Worm (Caenorhabditis elegans) whole organism, early embryonic: ENCODE data around the gene ram-5.
"Not testable (repeated sequence)": the region's sequence is repeated elsewhere in the genome, so short reads cannot be mapped to it uniquely, and the experiment has no call there.

Source experiments
- B0310.2 ChIP-seq: sonication (generic microtip); optimal IDR thresholded peaks from 2 replicates; lab custom pipeline; 2016; ENCODE audit warnings: mild to moderate bottlenecking, missing genetic modification characterization, missing compliant biosample characterization
- F13C5.2 ChIP-seq: sonication (generic microtip); optimal IDR thresholded peaks from 2 replicates; lab custom pipeline; 2017; ENCODE audit warnings: mild to moderate bottlenecking, missing genetic modification characterization, inconsistent platforms, missing compliant biosample characterization
- aly-1 ChIP-seq: sonication (generic microtip); optimal IDR thresholded peaks from 2 replicates; lab custom pipeline; 2016; ENCODE audit warnings: missing genetic modification characterization, missing compliant biosample characterization
- ama-1 ChIP-seq: fragments of 150-350 bp; optimal IDR thresholded peaks from 2 replicates; lab custom pipeline; 2014
- ceh-13 ChIP-seq: fragments of 200-800 bp; sonication (Bioruptor generic); optimal IDR thresholded peaks from 2 replicates; lab custom pipeline; 2018; ENCODE audit warnings: mild to moderate bottlenecking, missing genetic modification characterization, missing compliant biosample characterization
- ceh-36 ChIP-seq: sonication (generic microtip); optimal IDR thresholded peaks from 2 replicates; lab custom pipeline; 2016; ENCODE audit warnings: missing genetic modification characterization, inconsistent platforms, missing compliant biosample characterization
- ets-7 ChIP-seq: sonication (generic microtip); optimal IDR thresholded peaks from 2 replicates; lab custom pipeline; 2016; ENCODE audit warnings: missing genotype, missing genetic modification characterization, missing compliant biosample characterization
- flt-1 ChIP-seq: fragments of 200-800 bp; sonication (Bioruptor generic); IDR thresholded peaks from 2 replicates; pipeline ENCODE4 v1.3.6; 2022; ENCODE audit warnings: missing genetic modification characterization, missing compliant biosample characterization
- hmbx-1 ChIP-seq: sonication (generic microtip); optimal IDR thresholded peaks from 2 replicates; lab custom pipeline; 2016; ENCODE audit warnings: mild to moderate bottlenecking, missing genetic modification characterization, missing compliant biosample characterization
- hmg-4 ChIP-seq: fragments of 200-800 bp; sonication (Bioruptor generic); optimal IDR thresholded peaks from 2 replicates; lab custom pipeline; 2018; ENCODE audit warnings: mild to moderate bottlenecking, missing genetic modification characterization, missing compliant biosample characterization
- hnd-1 ChIP-seq: sonication (generic microtip); optimal IDR thresholded peaks from 2 replicates; lab custom pipeline; 2016; ENCODE audit warnings: missing genetic modification characterization, missing compliant biosample characterization
- pes-1 ChIP-seq: fragments of 200-800 bp; sonication (Bioruptor generic); IDR thresholded peaks from 2 replicates; pipeline ENCODE4 v1.3.6; 2022; ENCODE audit warnings: missing genetic modification reagents, missing genetic modification characterization, missing compliant biosample characterization
- scrt-1 ChIP-seq: fragments of 200-800 bp; sonication (Bioruptor generic); IDR thresholded peaks from 2 replicates; pipeline ENCODE4 v1.3.6; 2022; ENCODE audit warnings: missing genetic modification characterization, missing compliant biosample characterization
- sea-1 ChIP-seq: fragments of 200-800 bp; sonication (Bioruptor generic); conservative IDR thresholded peaks from 2 replicates; pipeline ENCODE4 v1.3.6; 2022; ENCODE audit warnings: missing genetic modification characterization, missing compliant biosample characterization
- tbx-11 ChIP-seq: fragments of 200-800 bp; sonication (Bioruptor generic); IDR thresholded peaks from 2 replicates; pipeline ENCODE4 v1.3.6; 2022; ENCODE audit warnings: missing genetic modification characterization, missing compliant biosample characterization
- tbx-37 ChIP-seq: fragments of 200-800 bp; sonication (Bioruptor generic); conservative IDR thresholded peaks from 2 replicates; pipeline ENCODE4 v1.3.6; 2022; ENCODE audit warnings: missing genetic modification reagents, missing genetic modification characterization, missing compliant biosample characterization
- tra-4 ChIP-seq: sonication (generic microtip); optimal IDR thresholded peaks from 2 replicates; lab custom pipeline; 2017; ENCODE audit warnings: missing genetic modification characterization, missing compliant biosample characterization

Gene ram-5

ce11 chrX:14516560-14516959 is 33.4 kb upstream of the ram-5 start, which contains the start of gene D1025.10:
Gene D1025.10, plus strand, starts transcription at chrX:14516860.
- TF ChIP-seq ets-7 (no peak), ama-1 (lab: Kevin White, UChicago) (no peak), scrt-1 (GFP tag; lab: Robert Waterston, UW) (no peak)

DNA sequence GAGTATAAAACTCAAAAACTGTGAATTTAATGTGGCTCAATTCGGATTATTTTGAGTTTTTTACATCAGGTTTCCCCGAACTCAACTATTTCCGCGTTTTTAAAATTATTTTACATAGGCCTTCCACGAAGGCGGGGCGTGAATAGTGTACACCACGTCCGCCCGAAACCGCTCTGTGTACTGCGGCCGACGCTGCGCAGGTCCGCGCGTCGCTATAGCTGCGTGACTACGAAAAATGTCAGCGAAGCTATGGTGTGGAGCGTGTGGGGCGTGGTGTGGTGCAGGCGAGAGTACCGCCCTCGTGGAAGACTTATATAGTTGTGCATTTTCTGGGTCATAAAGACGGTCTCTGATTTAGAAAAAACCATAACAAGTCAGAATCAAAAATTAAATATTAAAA is 32.1 kb upstream of the ram-5 start:
- TF ChIP-seq hmg-4 (GFP tag; lab: Kevin White, UChicago) (no peak), hnd-1 (tag; lab: Kevin White, UChicago) (no peak), tbx-11 (GFP tag; lab: Robert Waterston, UW) (no peak), scrt-1 (GFP tag; lab: Robert Waterston, UW) (no peak), ceh-13 (no peak), tbx-37 (GFP tag; lab: Robert Waterston, UW) (no peak), aly-1 (tag; lab: Kevin White, UChicago) (no peak), ets-7 (no peak), ceh-36 (no peak), flt-1 (GFP tag; lab: Robert Waterston, UW) (no peak), tra-4 (tag; lab: Kevin White, UChicago) (no peak), sea-1 (GFP tag; lab: Robert Waterston, UW) (no peak)

ce11 chrX:14520463-14520862 is 29.5 kb upstream of the ram-5 start, which contains the start of gene D1025.1:
Gene D1025.1, plus strand, starts transcription at chrX:14520763.
- TF ChIP-seq ceh-13 (no peak), hmg-4 (GFP tag; lab: Kevin White, UChicago) (no peak), sea-1 (GFP tag; lab: Robert Waterston, UW) (no peak), flt-1 (GFP tag; lab: Robert Waterston, UW) (no peak), tbx-37 (GFP tag; lab: Robert Waterston, UW) (no peak), ets-7 (no peak), aly-1 (tag; lab: Kevin White, UChicago) (no peak), pes-1 (GFP tag; lab: Robert Waterston, UW) (no peak), tra-4 (tag; lab: Kevin White, UChicago) (no peak), B0310.2 (tag; lab: Kevin White, UChicago) (no peak), ceh-36 (no peak), ama-1 (lab: Kevin White, UChicago) (no peak), scrt-1 (GFP tag; lab: Robert Waterston, UW) (no peak), F13C5.2 (tag; lab: Kevin White, UChicago) (no peak), tbx-11 (GFP tag; lab: Robert Waterston, UW) (no peak), hnd-1 (tag; lab: Kevin White, UChicago) (no peak)

DNA sequence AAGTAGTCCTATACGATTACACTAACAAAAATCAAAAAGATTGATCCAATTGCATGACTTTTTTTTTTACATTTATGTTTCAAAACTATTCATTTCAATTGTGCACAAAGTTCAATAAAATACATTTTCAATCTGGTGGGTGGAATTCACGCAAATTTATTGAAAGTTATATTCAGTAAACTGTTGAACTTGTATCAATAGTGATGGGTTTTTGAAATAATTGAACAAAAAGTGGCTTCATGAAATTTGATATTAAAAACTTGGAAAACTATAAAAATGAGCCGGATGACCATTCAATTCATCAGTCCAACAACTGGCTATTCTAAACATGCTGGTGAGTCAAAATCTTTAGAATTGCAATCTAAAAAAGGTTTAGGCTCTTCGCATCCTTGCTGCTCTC is 26.7 kb upstream of the ram-5 start, which contains the start of gene nspc-16:
Gene nspc-16 (plus strand): TSS at position 301 of the 400 bp plus-strand sequence.
- no peak for TF ChIP-seq B0310.2 (tag; lab: Kevin White, UChicago)
- TF ChIP-seq aly-1 (tag; lab: Kevin White, UChicago), result no peak
- no peak for TF ChIP-seq tbx-11 (GFP tag; lab: Robert Waterston, UW)
- no peak for TF ChIP-seq pes-1 (GFP tag; lab: Robert Waterston, UW)
- no peak for TF ChIP-seq flt-1 (GFP tag; lab: Robert Waterston, UW)
- TF ChIP-seq hnd-1 (tag; lab: Kevin White, UChicago), result no peak
- no peak for TF ChIP-seq F13C5.2 (tag; lab: Kevin White, UChicago)
- no peak for TF ChIP-seq ceh-13
- TF ChIP-seq tbx-37 (GFP tag; lab: Robert Waterston, UW), result no peak
- no peak for TF ChIP-seq sea-1 (GFP tag; lab: Robert Waterston, UW)
- TF ChIP-seq hmg-4 (GFP tag; lab: Kevin White, UChicago), result no peak
- no peak for TF ChIP-seq ets-7
- TF ChIP-seq ceh-36, result no peak
- no peak for TF ChIP-seq scrt-1 (GFP tag; lab: Robert Waterston, UW)

- TF ChIP-seq tbx-37, sea-1, scrt-1 (GFP tag; lab: Robert Waterston, UW): not testable (repeated sequence)
Measured at ce11 chrX:14525081-14525324, 24.9 kb upstream of the ram-5 start, which contains the start of gene nspc-17. Gene nspc-17, minus strand, starts transcription at chrX:14525181.

- TF ChIP-seq tbx-37 (GFP tag; lab: Robert Waterston, UW) (peak; percentile 60), flt-1 (GFP tag; lab: Robert Waterston, UW) (0 out of 2 replicates have a peak, but pooled peaks have one; percentile 8), ceh-13 (peak; percentile 39), tbx-11 (GFP tag; lab: Robert Waterston, UW) (no peak), hmg-4 (GFP tag; lab: Kevin White, UChicago) (peak; percentile 95), F13C5.2 (tag; lab: Kevin White, UChicago) (peak; percentile 98), hnd-1 (tag; lab: Kevin White, UChicago) (no peak), ceh-36 (peak; percentile 8), sea-1 (GFP tag; lab: Robert Waterston, UW) (peak; percentile 79)
Measured at ce11 chrX:14525325-14526305, 24.3 kb upstream of the ram-5 start.

DNA sequence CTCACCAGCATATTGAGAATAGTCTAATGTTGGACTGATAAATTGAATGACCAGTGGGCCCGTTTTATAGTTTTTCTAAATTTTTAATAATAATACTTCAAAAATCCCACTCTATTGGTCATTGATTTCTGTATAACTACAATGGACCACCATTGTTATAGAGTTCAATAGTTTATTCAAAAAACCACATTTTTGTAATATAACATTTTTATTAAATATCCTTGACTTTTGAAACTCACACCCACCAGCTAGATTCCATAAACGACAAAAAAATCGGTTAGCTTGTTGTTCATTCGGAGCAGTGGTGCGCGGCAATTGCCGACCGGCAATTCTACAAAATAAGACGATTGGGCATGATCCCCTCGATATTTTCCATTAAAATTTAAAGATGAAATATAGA is 22.4 kb upstream of the ram-5 start, which contains the start of gene nspc-18:
Gene nspc-18 (minus strand): TSS at position 101 of the 400 bp plus-strand sequence.
- TF ChIP-seq scrt-1 (GFP tag; lab: Robert Waterston, UW) (no peak), B0310.2 (tag; lab: Kevin White, UChicago) (no peak), hmg-4 (GFP tag; lab: Kevin White, UChicago) (no peak), hmbx-1 (no peak), F13C5.2 (tag; lab: Kevin White, UChicago) (no peak), sea-1 (GFP tag; lab: Robert Waterston, UW) (no peak), ama-1 (lab: Kevin White, UChicago) (no peak), pes-1 (GFP tag; lab: Robert Waterston, UW) (no peak), ets-7 (no peak), tbx-37 (GFP tag; lab: Robert Waterston, UW) (no peak), tbx-11 (GFP tag; lab: Robert Waterston, UW) (no peak), ceh-13 (no peak), tra-4 (tag; lab: Kevin White, UChicago) (no peak), ceh-36 (no peak), aly-1 (tag; lab: Kevin White, UChicago) (no peak), flt-1 (GFP tag; lab: Robert Waterston, UW) (no peak), hnd-1 (tag; lab: Kevin White, UChicago) (no peak)
